Worm (Caenorhabditis elegans) whole organism, L2 larva: Measurements from ENCODE around the gene nhr-150.

Experiments used
- ama-1 ChIP-seq: fragments of 150-350 bp; optimal IDR thresholded peaks from 2 replicates; lab custom pipeline; 2018; ENCODE audit warnings: inconsistent platforms
- ceh-82 ChIP-seq: fragments of 150-350 bp; optimal IDR thresholded peaks from 2 replicates; lab custom pipeline; 2014; ENCODE audit warnings: missing biosample characterization, missing genetic modification characterization
- skn-1 ChIP-seq: sonication (generic microtip); optimal IDR thresholded peaks from 2 replicates; lab custom pipeline; 2017; ENCODE audit warnings: missing biosample characterization, missing genetic modification characterization
- sma-9 ChIP-seq, 2 experiments: fragments of 150-350 bp in 1 of 2; sonication (generic microtip) in 1 of 2; optimal IDR thresholded peaks; 2 replicates each; lab custom pipeline; 2014 to 2016; ENCODE audit warnings: missing genetic modification characterization in 2 of 2, mild to moderate bottlenecking in 1 of 2, missing biosample characterization in 1 of 2, missing compliant biosample characterization in 1 of 2, missing genetic modification reagents in 1 of 2, moderate library complexity in 1 of 2
- ztf-11 ChIP-seq: sonication (generic microtip); optimal IDR thresholded peaks from 2 replicates; lab custom pipeline; 2017; ENCODE audit warnings: missing biosample characterization, missing genetic modification characterization

ce11 chrV:15464402-15464801 is 16.9 kb downstream of the nhr-150 start, which contains the start of gene rocf-1:
- TF ChIP-seq skn-1 (no peak), ama-1 (lab: Kevin White, UChicago) (no peak), ztf-11 (tag; lab: Kevin White, UChicago) (no peak), ceh-82 (tag; lab: Kevin White, UChicago) (no peak), sma-9 (GFP tag; optimal IDR thresholded peaks at IDR 0.05; lab: Kevin White, UChicago) (no peak), sma-9 (tag; optimal IDR thresholded peaks at IDR 0.05; lab: Kevin White, UChicago) (no peak)
